Fruit fly (Drosophila melanogaster) whole organism, wandering third instar larva: ENCODE results near the gene Mekk1.

Experiments
- CG32264 ChIP-seq: fragments of 200-800 bp; sonication (Bioruptor generic); optimal IDR thresholded peaks from 2 replicates; lab custom pipeline; 2016; ENCODE audit warnings: missing biosample characterization, missing genetic modification characterization
- CG9705 ChIP-seq: fragments of 200-800 bp; sonication (Bioruptor generic); optimal IDR thresholded peaks from 2 replicates; lab custom pipeline; 2018; ENCODE audit warnings: missing biosample characterization, mild to moderate bottlenecking, missing genetic modification characterization
- CrebA ChIP-seq: fragments of 200-800 bp; sonication (Bioruptor generic); optimal IDR thresholded peaks from 2 replicates; lab custom pipeline; 2016; ENCODE audit warnings: missing biosample characterization, mild to moderate bottlenecking, missing genetic modification characterization, borderline replicate concordance
- Dfd ChIP-seq: fragments of >200 bp; optimal IDR thresholded peaks from 2 replicates; lab custom pipeline; 2017; ENCODE audit warnings: missing biosample characterization, missing genetic modification characterization
- Dif ChIP-seq: fragments of 200-275, 200-300 bp; sonication (Bioruptor generic); optimal IDR thresholded peaks from 2 replicates; lab custom pipeline; 2018; ENCODE audit warnings: missing biosample characterization, missing genetic modification characterization; ENCODE audit not compliant: partially characterized antibody
- GATAd ChIP-seq: sonication (Bioruptor generic); optimal IDR thresholded peaks from 2 replicates; lab custom pipeline; 2016; ENCODE audit warnings: missing biosample characterization, missing genetic modification characterization
- Hnf4 ChIP-seq: fragments of 200-800 bp; sonication (Bioruptor generic); optimal IDR thresholded peaks from 2 replicates; lab custom pipeline; 2016; ENCODE audit warnings: missing biosample characterization, mild to moderate bottlenecking, missing genetic modification characterization
- Hr83 ChIP-seq: fragments of 200-300 bp; sonication (Bioruptor generic); optimal IDR thresholded peaks from 2 replicates; lab custom pipeline; 2016; ENCODE audit warnings: missing biosample characterization, mild to moderate bottlenecking, missing genetic modification characterization, moderate library complexity; ENCODE audit not compliant: poor library complexity, severe bottlenecking
- Myc ChIP-seq: fragments of >200 bp; optimal IDR thresholded peaks from 2 replicates; lab custom pipeline; 2017
- OdsH ChIP-seq: fragments of 200-800 bp; sonication (Bioruptor generic); optimal IDR thresholded peaks from 2 replicates; lab custom pipeline; 2016; ENCODE audit warnings: missing biosample characterization, mild to moderate bottlenecking, missing genetic modification characterization
- Rel ChIP-seq, 2 experiments: fragments of 200-800 bp; sonication (Bioruptor generic) in 1 of 2; optimal IDR thresholded peaks; 2 replicates in 1 of 2; 3 replicates in 1 of 2; lab custom pipeline; 2016 to 2019; ENCODE audit warnings: mild to moderate bottlenecking in 2 of 2, missing biosample characterization in 2 of 2, missing genetic modification characterization in 2 of 2, moderate library complexity in 1 of 2
- Sp1 ChIP-seq: fragments of 200-800 bp; sonication (Bioruptor generic); optimal IDR thresholded peaks from 3 replicates; lab custom pipeline; 2019; ENCODE audit warnings: missing biosample characterization, mild to moderate bottlenecking, missing genetic modification characterization, moderate library complexity
- Vsx2 ChIP-seq: fragments of 200-300, 225-300 bp; sonication (Bioruptor generic); optimal IDR thresholded peaks from 2 replicates; lab custom pipeline; 2018; ENCODE audit warnings: missing biosample characterization, missing genetic modification characterization; ENCODE audit not compliant: partially characterized antibody
- brk ChIP-seq: fragments of 200-800 bp; sonication (Bioruptor generic); optimal IDR thresholded peaks from 2 replicates; lab custom pipeline; 2016; ENCODE audit warnings: missing biosample characterization, mild to moderate bottlenecking, missing genetic modification characterization
- dl ChIP-seq, 2 experiments: fragments of 175-275, 200-275 bp in 1 of 2; fragments of 200-275 bp in 1 of 2; sonication (Bioruptor generic); optimal IDR thresholded peaks; lab custom pipeline; 2018; ENCODE audit warnings: mild to moderate bottlenecking in 2 of 2, missing biosample characterization in 2 of 2, missing genetic modification characterization in 2 of 2, moderate library complexity in 2 of 2; ENCODE audit not compliant: partially characterized antibody in 2 of 2, insufficient read depth in 1 of 2
- ey ChIP-seq: fragments of 200-800 bp; sonication (Bioruptor generic); optimal IDR thresholded peaks from 2 replicates; lab custom pipeline; 2016; ENCODE audit warnings: missing biosample characterization, missing genetic modification characterization
- foxo ChIP-seq, 2 experiments: fragments of 200-800 bp; sonication (Bioruptor generic); optimal IDR thresholded peaks; 2 replicates in 1 of 2; 3 replicates in 1 of 2; lab custom pipeline; 2016 to 2017; ENCODE audit warnings: missing biosample characterization in 2 of 2, missing genetic modification characterization in 2 of 2
- fru ChIP-seq: fragments of 200-800 bp; sonication (Bioruptor generic); optimal IDR thresholded peaks from 3 replicates; lab custom pipeline; 2016; ENCODE audit warnings: missing biosample characterization, mild to moderate bottlenecking, missing genetic modification characterization
- h ChIP-seq: fragments of 200-800 bp; sonication (Bioruptor generic); optimal IDR thresholded peaks from 3 replicates; lab custom pipeline; 2016; ENCODE audit warnings: missing biosample characterization, mild to moderate bottlenecking, missing genetic modification characterization
- jim ChIP-seq: fragments of 175-275, 200-325 bp; sonication (Bioruptor generic); optimal IDR thresholded peaks from 2 replicates; lab custom pipeline; 2016; ENCODE audit warnings: missing biosample characterization, mild to moderate bottlenecking, missing genetic modification characterization
- lola ChIP-seq: fragments of >200 bp; optimal IDR thresholded peaks from 2 replicates; lab custom pipeline; 2017; ENCODE audit warnings: missing biosample characterization, missing genetic modification characterization
- psq ChIP-seq: fragments of 200-800 bp; sonication (Bioruptor generic); optimal IDR thresholded peaks from 3 replicates; lab custom pipeline; 2017; ENCODE audit warnings: missing biosample characterization, mild to moderate bottlenecking, missing genetic modification characterization, moderate library complexity
- rgr ChIP-seq: fragments of 200-800 bp; sonication (Bioruptor generic); optimal IDR thresholded peaks from 3 replicates; lab custom pipeline; 2016; ENCODE audit warnings: missing biosample characterization, mild to moderate bottlenecking, missing genetic modification characterization
- sage ChIP-seq: fragments of 200-800 bp; sonication (Bioruptor generic); optimal IDR thresholded peaks from 2 replicates; lab custom pipeline; 2016; ENCODE audit warnings: missing biosample characterization, mild to moderate bottlenecking, missing genetic modification characterization
- woc ChIP-seq: sonication (Bioruptor generic); optimal IDR thresholded peaks from 2 replicates; lab custom pipeline; 2016; ENCODE audit warnings: missing biosample characterization, mild to moderate bottlenecking, missing genetic modification characterization

Gene Mekk1

DNA sequence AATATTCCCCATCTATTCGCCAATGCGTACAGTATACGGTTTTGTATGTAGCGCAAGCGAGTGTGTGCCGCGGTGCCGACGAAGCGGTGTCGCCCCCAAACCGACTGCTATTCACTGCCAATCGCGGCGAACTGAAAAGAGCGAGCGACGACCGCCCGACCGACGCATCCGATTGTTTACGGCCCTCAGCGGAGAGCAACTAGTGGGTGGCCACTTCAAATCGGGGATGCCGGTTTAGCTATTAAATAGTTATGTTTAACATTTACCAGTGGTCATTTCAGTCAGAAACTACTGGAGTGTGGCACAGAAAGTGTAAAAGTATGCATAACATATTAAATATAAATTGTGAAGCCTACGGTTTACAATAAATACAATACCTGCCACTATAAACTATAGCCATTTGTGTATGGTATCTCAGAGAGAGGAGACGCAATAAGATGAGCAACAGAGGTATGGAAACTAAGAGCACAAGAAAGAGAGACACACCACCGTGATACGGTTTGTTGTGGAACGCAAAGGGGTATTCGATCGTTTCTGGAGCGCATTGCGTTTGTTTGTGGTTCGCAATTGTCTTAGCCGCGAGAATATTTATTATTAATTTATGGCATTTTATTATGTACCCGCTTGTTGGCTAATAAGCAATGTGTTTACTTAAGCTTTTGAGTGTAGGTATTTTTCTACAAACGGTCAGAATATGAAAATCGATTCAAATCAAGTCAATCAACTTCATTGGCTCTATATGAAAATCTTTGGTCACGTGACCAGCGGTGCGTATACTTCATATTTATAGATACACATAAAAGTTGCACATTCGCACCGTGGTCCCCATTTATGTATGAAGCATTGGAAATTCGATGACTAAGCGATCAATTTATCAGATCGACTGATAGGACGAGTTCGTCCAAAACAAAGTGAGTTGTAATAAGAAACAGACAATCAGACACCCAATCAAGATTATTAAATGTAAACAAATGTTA lies 3.1 kb downstream of the Mekk1 start:
- TF ChIP-seq dl (GFP tag; optimal IDR thresholded peaks at IDR 0.05; lab: Kevin White, UChicago; ENCODE audit: insufficient read depth in 1 of 2, partially characterized antibody in 2 of 2) (peak in 1 of 2 experiments; percentile 47), Hnf4 (GFP tag; lab: Kevin White, UChicago) (no peak), CrebA (GFP tag; lab: Kevin White, UChicago) (no peak), GATAd (no peak), brk (GFP tag; lab: Kevin White, UChicago) (peak; percentile 36), sage (GFP tag; lab: Kevin White, UChicago) (peak; percentile 68), Dif (peak; percentile 55), h (peak; percentile 24), rgr (peak; percentile 8), woc (GFP tag; lab: Kevin White, UChicago) (peak; percentile 81), Myc (lab: Kevin White, UChicago) (peak; percentile 89)

DNA sequence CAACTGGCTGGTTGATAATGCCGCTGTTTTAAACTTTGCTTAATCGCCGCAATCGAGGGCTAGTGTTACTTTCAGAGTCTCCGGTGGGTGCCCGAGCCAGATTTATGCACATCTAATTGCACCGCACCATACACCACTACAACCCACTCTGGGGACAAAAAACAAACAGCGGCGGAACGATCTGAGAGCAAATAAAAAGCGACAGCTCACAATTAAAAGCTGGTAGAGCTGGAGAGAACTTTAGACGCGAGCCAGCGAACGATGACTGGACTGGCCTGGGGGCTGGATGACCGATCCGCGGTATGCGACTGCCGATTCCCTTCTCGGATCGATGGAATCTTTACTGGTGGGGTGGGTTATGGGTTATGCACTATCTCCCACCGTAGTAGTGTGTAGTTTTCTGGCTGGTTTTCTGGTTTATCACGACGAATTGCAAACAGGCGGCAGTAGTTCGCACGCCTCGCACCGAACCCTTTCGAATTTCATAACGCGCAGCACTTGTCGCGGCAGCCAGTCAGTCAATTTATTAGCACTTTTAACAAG lies 3.9 kb downstream of the Mekk1 start:
- TF ChIP-seq Hnf4 (GFP tag; lab: Kevin White, UChicago) (no peak), Myc (lab: Kevin White, UChicago) (no peak), ey (GFP tag; lab: Kevin White, UChicago) (no peak), Dfd (GFP tag; lab: Kevin White, UChicago) (no peak), Sp1 (GFP tag; lab: Kevin White, UChicago) (peak; percentile 13), fru (GFP tag; lab: Kevin White, UChicago) (no peak), foxo (GFP tag; optimal IDR thresholded peaks at IDR 0.05; lab: Kevin White, UChicago) (peak in 1 of 2 experiments; percentile 3)

DNA sequence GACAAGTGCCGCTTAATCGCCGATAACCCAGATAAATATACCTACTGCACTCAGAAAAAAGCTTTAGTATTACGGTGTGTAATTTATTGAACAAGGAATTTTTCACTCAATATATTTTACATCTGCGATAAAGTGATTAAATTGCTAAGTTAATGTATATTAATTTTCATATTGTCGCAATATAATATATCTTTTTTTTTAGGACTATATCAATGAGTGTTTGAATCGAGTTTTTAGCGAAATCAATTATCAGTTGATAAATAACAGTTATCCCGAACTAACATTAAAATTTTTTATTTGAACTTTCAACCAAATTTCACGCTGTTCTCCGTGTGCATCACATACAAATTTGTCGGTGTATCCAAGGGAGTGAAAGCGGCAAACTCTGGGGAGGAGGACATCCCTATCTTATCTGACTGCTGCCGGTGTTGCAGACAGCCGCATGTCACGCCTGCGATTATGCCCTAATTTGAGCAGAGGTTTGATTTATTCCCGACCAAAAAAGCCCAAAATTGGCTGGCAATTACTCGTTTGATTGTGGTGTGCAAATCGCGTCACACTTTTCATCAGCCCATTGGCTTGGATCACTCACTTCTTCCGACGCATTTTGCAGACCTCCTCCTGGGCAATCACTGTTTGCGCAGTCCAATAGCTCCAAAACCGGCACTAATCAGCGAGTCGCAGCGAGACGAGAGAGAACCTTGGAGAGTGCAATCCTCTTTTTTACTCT lies 4.5 kb downstream of the Mekk1 start:
- peak; percentile 50 for TF ChIP-seq fru (GFP tag; lab: Kevin White, UChicago)
- peak; percentile 28 for TF ChIP-seq psq (GFP tag; lab: Kevin White, UChicago)
- TF ChIP-seq ey (GFP tag; lab: Kevin White, UChicago), result peak; percentile 2
- TF ChIP-seq OdsH (GFP tag; lab: Kevin White, UChicago), result peak; percentile 53
- TF ChIP-seq CG9705 (GFP tag; lab: Kevin White, UChicago), result no peak
- TF ChIP-seq foxo (GFP tag; optimal IDR thresholded peaks at IDR 0.05; lab: Kevin White, UChicago), result peak in 1 of 2 experiments; percentile 51
- no peak for TF ChIP-seq lola (GFP tag; lab: Kevin White, UChicago)
- TF ChIP-seq Hr83 (GFP tag; lab: Kevin White, UChicago), result peak; percentile 30
- no peak for TF ChIP-seq Vsx2 (GFP tag; lab: Kevin White, UChicago)
- TF ChIP-seq woc (GFP tag; lab: Kevin White, UChicago), result peak; percentile 14

DNA sequence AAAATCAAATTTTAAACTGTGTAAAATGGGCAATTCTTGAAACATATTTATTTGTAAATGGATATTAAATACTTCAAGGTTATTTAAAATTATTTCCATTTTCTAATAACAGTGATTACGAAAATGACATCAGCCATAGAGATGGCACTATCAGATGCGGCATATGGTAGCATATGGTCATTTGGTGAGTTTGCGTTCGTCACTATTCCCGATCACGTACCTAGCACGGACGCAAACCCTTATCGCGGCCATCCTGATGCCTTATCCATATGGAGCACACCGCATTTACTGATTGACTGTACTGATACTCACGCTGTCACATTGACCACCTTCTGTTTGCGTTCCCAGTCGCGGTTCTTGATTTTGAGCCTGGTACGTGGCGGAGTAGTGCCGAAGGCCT lies 5.3 kb downstream of the Mekk1 start:
- TF ChIP-seq OdsH (GFP tag; lab: Kevin White, UChicago) (no peak), jim (no peak), Rel (GFP tag; optimal IDR thresholded peaks at IDR 0.05; lab: Kevin White, UChicago) (no peak), Rel (tag; optimal IDR thresholded peaks at IDR 0.05; lab: Kevin White, UChicago) (no peak), h (no peak), rgr (no peak)

DNA sequence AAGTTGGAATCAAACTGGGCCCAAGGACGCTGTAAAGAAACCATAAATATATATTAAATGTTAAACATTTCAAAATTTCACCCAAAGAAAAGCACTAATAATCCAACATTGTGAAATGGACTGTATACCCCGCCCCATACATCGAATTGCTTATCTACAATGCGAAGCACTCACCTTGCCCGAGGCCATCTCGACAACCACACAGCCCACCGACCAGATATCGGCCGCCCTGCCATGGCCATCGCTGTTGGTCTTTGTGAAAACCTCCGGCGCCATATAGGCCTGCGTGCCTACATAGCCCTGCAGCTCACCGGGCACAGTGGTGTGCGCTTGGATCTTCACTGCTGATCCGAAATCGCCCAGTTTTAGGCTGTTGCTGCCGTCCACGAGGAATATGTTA lies 9.8 kb downstream of the Mekk1 start:
- TF ChIP-seq rgr (no peak), ey (GFP tag; lab: Kevin White, UChicago) (no peak), OdsH (GFP tag; lab: Kevin White, UChicago) (no peak), CG9705 (GFP tag; lab: Kevin White, UChicago) (no peak), Sp1 (GFP tag; lab: Kevin White, UChicago) (no peak), lola (GFP tag; lab: Kevin White, UChicago) (no peak), CG32264 (no peak), sage (GFP tag; lab: Kevin White, UChicago) (no peak)
- TF ChIP-seq, all 38 proteins: peak for 0
